Worm (Caenorhabditis elegans) whole organism, L4/young adult: ENCODE measurements around the gene erh-1.

ENCODE experiments used
- W03F9.2 ChIP-seq: fragments of 150-350 bp; optimal IDR thresholded peaks from 2 replicates; lab custom pipeline; 2014; ENCODE audit warnings: missing biosample characterization, missing genetic modification characterization
- dao-5 ChIP-seq: sonication (generic microtip); optimal IDR thresholded peaks from 2 replicates; lab custom pipeline; 2016; ENCODE audit warnings: missing genotype, missing genetic modification characterization, moderate library complexity, missing compliant biosample characterization
- him-1 ChIP-seq: sonication (generic microtip); optimal IDR thresholded peaks from 2 replicates; lab custom pipeline; 2016; ENCODE audit warnings: missing genotype, missing genetic modification reagents, missing genetic modification characterization, missing compliant biosample characterization

The erh-1 gene

ce11 chrV:10548981-10549380, 30.0 kb downstream of the erh-1 start, which contains the start of gene srd-34:
Gene srd-34, minus strand, starts transcription at chrV:10549081.
- no peak for TF ChIP-seq him-1 (tag; lab: Kevin White, UChicago)
- no peak for TF ChIP-seq dao-5 (tag; lab: Kevin White, UChicago)
- no peak for TF ChIP-seq W03F9.2 (tag; lab: Kevin White, UChicago)

ce11 chrV:10546749-10547148, 32.2 kb downstream of the erh-1 start, which contains the start of gene F25D1.5:
Gene F25D1.5, minus strand, starts transcription at chrV:10546783.
- no peak for TF ChIP-seq him-1 (tag; lab: Kevin White, UChicago)
- TF ChIP-seq dao-5 (tag; lab: Kevin White, UChicago): no peak
- TF ChIP-seq W03F9.2 (tag; lab: Kevin White, UChicago): no peak

- no peak for TF ChIP-seq dao-5 (tag; lab: Kevin White, UChicago)
- no peak for TF ChIP-seq him-1 (tag; lab: Kevin White, UChicago)
- TF ChIP-seq W03F9.2 (tag; lab: Kevin White, UChicago): no peak
These were observed 38.9 kb downstream of the erh-1 start, which contains the start of gene degt-1 for ce11 chrV:10540024-10540423. Gene degt-1, plus strand, starts transcription at chrV:10540324.

ce11 chrV:10539114-10539513, 39.8 kb downstream of the erh-1 start, which contains the start of gene F25D1.8:
Gene F25D1.8, plus strand, starts transcription at chrV:10539414.
- TF ChIP-seq dao-5 (tag; lab: Kevin White, UChicago) (no peak), him-1 (tag; lab: Kevin White, UChicago) (no peak), W03F9.2 (tag; lab: Kevin White, UChicago) (no peak)

ce11 chrV:10536808-10537207, 42.1 kb downstream of the erh-1 start:
- TF ChIP-seq dao-5 (tag; lab: Kevin White, UChicago) (no peak), W03F9.2 (tag; lab: Kevin White, UChicago) (peak; percentile 72), him-1 (tag; lab: Kevin White, UChicago) (peak; percentile 88)

- TF ChIP-seq dao-5 (tag; lab: Kevin White, UChicago): no peak
- no peak for TF ChIP-seq him-1 (tag; lab: Kevin White, UChicago)
- no peak for TF ChIP-seq W03F9.2 (tag; lab: Kevin White, UChicago)
These were observed 42.7 kb downstream of the erh-1 start, which contains the start of gene ppm-1.A for ce11 chrV:10536095-10536691. Gene ppm-1.A, minus strand, starts transcription at chrV:10536388.

ce11 chrV:10535325-10535724, 43.6 kb downstream of the erh-1 start:
- TF ChIP-seq dao-5 (tag; lab: Kevin White, UChicago) (no peak), W03F9.2 (tag; lab: Kevin White, UChicago) (peak; percentile 20), him-1 (tag; lab: Kevin White, UChicago) (no peak)

DNA sequence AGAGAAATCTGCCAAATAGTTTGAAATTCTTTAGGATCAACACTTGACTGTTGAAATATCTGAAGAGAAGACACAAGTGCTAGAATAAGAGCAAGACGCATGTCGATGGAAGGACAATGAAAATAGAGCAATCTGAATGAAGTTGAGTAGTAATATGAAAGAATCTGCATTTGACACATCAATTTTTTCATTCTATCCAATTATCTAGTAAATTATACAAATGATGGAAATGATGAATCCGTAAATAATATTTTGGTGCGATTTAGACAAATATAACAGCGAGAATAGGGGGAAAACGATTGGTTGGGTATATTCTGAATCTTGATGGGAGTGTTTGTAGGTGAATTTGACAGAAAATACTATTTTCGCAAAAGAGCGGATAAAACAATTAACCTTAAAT, 46.2 kb downstream of the erh-1 start, which contains the start of gene txt-10:
txt-10 (minus strand) TSS at position 101 of the 400 bp plus-strand sequence.
- TF ChIP-seq W03F9.2 (tag; lab: Kevin White, UChicago): no peak
- TF ChIP-seq him-1 (tag; lab: Kevin White, UChicago): no peak
- no peak for TF ChIP-seq dao-5 (tag; lab: Kevin White, UChicago)

ce11 chrV:10529600-10529999, 49.3 kb downstream of the erh-1 start:
- TF ChIP-seq him-1 (tag; lab: Kevin White, UChicago): no peak
- no peak for TF ChIP-seq W03F9.2 (tag; lab: Kevin White, UChicago)
- no peak for TF ChIP-seq dao-5 (tag; lab: Kevin White, UChicago)

- TF ChIP-seq dao-5 (tag; lab: Kevin White, UChicago): no peak
These were observed 50.4 kb downstream of the erh-1 start, which contains the start of gene F25D1.3 for ce11 chrV:10528500-10528899. Gene F25D1.3, plus strand, starts transcription at chrV:10528724.
